Worm (Caenorhabditis elegans) whole organism, L1 larva: ENCODE measurements around the gene E04D5.4.

Experiments used
- C16A3.4 ChIP-seq: fragments of 150-350 bp; optimal IDR thresholded peaks from 2 replicates; lab custom pipeline; 2014; ENCODE audit warnings: missing biosample characterization, missing genetic modification characterization
- Y116A8C.19 ChIP-seq: sonication (generic microtip); optimal IDR thresholded peaks from 2 replicates; lab custom pipeline; 2016; ENCODE audit warnings: missing compliant biosample characterization, missing genetic modification characterization, borderline replicate concordance
- alr-1 ChIP-seq: fragments of 200-800 bp; sonication (Bioruptor generic); optimal IDR thresholded peaks from 2 replicates; lab custom pipeline; 2018; ENCODE audit warnings: borderline replicate concordance, mild to moderate bottlenecking, missing genetic modification characterization, missing compliant biosample characterization
- blmp-1 ChIP-seq: fragments of 150-350 bp; optimal IDR thresholded peaks from 2 replicates; lab custom pipeline; 2014; ENCODE audit warnings: missing biosample characterization, missing genetic modification characterization
- ceh-63 ChIP-seq: fragments of 200-800 bp; sonication (Bioruptor generic); optimal IDR thresholded peaks from 2 replicates; lab custom pipeline; 2018; ENCODE audit warnings: mild to moderate bottlenecking, missing genetic modification characterization, missing compliant biosample characterization
- ceh-90 ChIP-seq: sonication (generic microtip); optimal IDR thresholded peaks from 2 replicates; lab custom pipeline; 2016; ENCODE audit warnings: missing genetic modification characterization, missing compliant biosample characterization
- dpl-1 ChIP-seq, 3 experiments: fragments of 150-350 bp in 2 of 3; sonication (generic microtip) in 1 of 3; optimal IDR thresholded peaks; 2 replicates each; lab custom pipeline; 2014 to 2017; ENCODE audit warnings: missing biosample characterization in 3 of 3, missing genetic modification characterization in 3 of 3, missing genetic modification reagents in 3 of 3
- dsc-1 ChIP-seq: sonication (generic microtip); optimal IDR thresholded peaks from 2 replicates; lab custom pipeline; 2016; ENCODE audit warnings: mild to moderate bottlenecking, missing genetic modification characterization, missing compliant biosample characterization
- elt-2 ChIP-seq: sonication (generic microtip); optimal IDR thresholded peaks from 2 replicates; lab custom pipeline; 2016; ENCODE audit warnings: missing genetic modification characterization, mild to moderate bottlenecking, inconsistent platforms, missing compliant biosample characterization, missing genetic modification reagents
- elt-3 ChIP-seq, 6 experiments: fragments of 150-350 bp in 1 of 6; sonication (generic microtip); optimal IDR thresholded peaks; 2 replicates each; lab custom pipeline; 2017 to 2018; ENCODE audit warnings: missing biosample characterization in 6 of 6, missing genetic modification characterization in 6 of 6, inconsistent platforms in 1 of 6
- ets-5 ChIP-seq: fragments of 200-800 bp; sonication (Bioruptor generic); IDR thresholded peaks from 2 replicates; pipeline ENCODE4 v1.3.6; 2022; ENCODE audit warnings: missing genetic modification characterization, missing compliant biosample characterization
- fkh-4 ChIP-seq: sonication (generic microtip); optimal IDR thresholded peaks from 2 replicates; lab custom pipeline; 2016; ENCODE audit warnings: missing compliant biosample characterization, missing genetic modification characterization, borderline replicate concordance
- fos-1 ChIP-seq: fragments of 150-350 bp; optimal IDR thresholded peaks from 2 replicates; lab custom pipeline; 2014; ENCODE audit warnings: missing biosample characterization, missing genetic modification characterization
- hlh-17 ChIP-seq: fragments of 200-800 bp; sonication (Bioruptor generic); optimal IDR thresholded peaks from 2 replicates; lab custom pipeline; 2018; ENCODE audit warnings: missing genetic modification characterization, mild to moderate bottlenecking, missing compliant biosample characterization, moderate library complexity, borderline replicate concordance
- hlh-4 ChIP-seq: sonication (generic microtip); optimal IDR thresholded peaks from 2 replicates; lab custom pipeline; 2016; ENCODE audit warnings: mild to moderate bottlenecking, missing genetic modification characterization, missing compliant biosample characterization
- irx-1 ChIP-seq: sonication (generic microtip); optimal IDR thresholded peaks from 2 replicates; lab custom pipeline; 2016; ENCODE audit warnings: missing genetic modification characterization, missing compliant biosample characterization
- isw-1 ChIP-seq: fragments of 200-800 bp; sonication (Bioruptor generic); IDR thresholded peaks from 2 replicates; pipeline ENCODE4 v1.3.6; 2022; ENCODE audit warnings: missing genetic modification characterization, missing compliant biosample characterization
- jun-1 ChIP-seq: fragments of 150-350 bp; optimal IDR thresholded peaks from 2 replicates; lab custom pipeline; 2014; ENCODE audit warnings: missing biosample characterization, missing genetic modification reagents, missing genetic modification characterization
- lin-13 ChIP-seq: fragments of 150-350 bp; optimal IDR thresholded peaks from 2 replicates; lab custom pipeline; 2014; ENCODE audit warnings: missing biosample characterization, missing genetic modification reagents, missing genetic modification characterization
- lin-14 ChIP-seq: fragments of 200-800 bp; sonication (Bioruptor generic); optimal IDR thresholded peaks from 2 replicates; lab custom pipeline; 2018; ENCODE audit warnings: mild to moderate bottlenecking, missing genetic modification characterization, moderate library complexity, missing compliant biosample characterization
- lin-35 ChIP-seq, 2 experiments: fragments of 150-350 bp; optimal IDR thresholded peaks; 2 replicates each; lab custom pipeline; 2014; ENCODE audit warnings: missing biosample characterization in 2 of 2, missing genetic modification characterization in 2 of 2, missing genetic modification reagents in 2 of 2
- lin-39 ChIP-seq: fragments of 150-350 bp; optimal IDR thresholded peaks from 2 replicates; lab custom pipeline; 2014; ENCODE audit warnings: missing biosample characterization, missing genetic modification reagents, missing genetic modification characterization
- lir-3 ChIP-seq: sonication (generic microtip); optimal IDR thresholded peaks from 2 replicates; lab custom pipeline; 2016; ENCODE audit warnings: mild to moderate bottlenecking, missing genetic modification characterization, moderate library complexity, missing compliant biosample characterization; ENCODE audit not compliant: poor library complexity
- lsy-2 ChIP-seq, 2 experiments: fragments of 150-350 bp; optimal IDR thresholded peaks; 2 replicates each; lab custom pipeline; 2014; ENCODE audit warnings: missing biosample characterization in 2 of 2, missing genetic modification characterization in 2 of 2
- mab-9 ChIP-seq: fragments of 200-800 bp; sonication (Bioruptor generic); IDR thresholded peaks from 2 replicates; pipeline ENCODE4 v1.3.6; 2022; ENCODE audit warnings: missing genetic modification reagents, missing genetic modification characterization, missing compliant biosample characterization
- nhr-12 ChIP-seq: sonication (generic microtip); optimal IDR thresholded peaks from 2 replicates; lab custom pipeline; 2017; ENCODE audit warnings: missing biosample characterization, missing genetic modification characterization
- nhr-19 ChIP-seq: fragments of 200-800 bp; sonication (Bioruptor generic); conservative IDR thresholded peaks from 2 replicates; pipeline ENCODE4 v1.3.6; 2022; ENCODE audit warnings: missing genetic modification characterization, missing compliant biosample characterization
- nhr-20 ChIP-seq: sonication (generic microtip); optimal IDR thresholded peaks from 2 replicates; lab custom pipeline; 2016; ENCODE audit warnings: mild to moderate bottlenecking, missing genetic modification characterization, missing compliant biosample characterization
- nhr-237 ChIP-seq: fragments of 150-350 bp; optimal IDR thresholded peaks from 2 replicates; lab custom pipeline; 2014; ENCODE audit warnings: missing biosample characterization, missing genetic modification characterization
- nhr-47 ChIP-seq: sonication (generic microtip); optimal IDR thresholded peaks from 2 replicates; lab custom pipeline; 2016; ENCODE audit warnings: mild to moderate bottlenecking, missing genetic modification characterization, moderate library complexity, missing compliant biosample characterization
- nhr-71 ChIP-seq: sonication (generic microtip); optimal IDR thresholded peaks from 2 replicates; lab custom pipeline; 2016; ENCODE audit warnings: mild to moderate bottlenecking, missing genetic modification characterization, moderate library complexity, missing compliant biosample characterization
- nhr-77 ChIP-seq: fragments of 150-350 bp; optimal IDR thresholded peaks from 2 replicates; lab custom pipeline; 2014; ENCODE audit warnings: missing biosample characterization, missing genetic modification characterization
- nhr-84 ChIP-seq: sonication (generic microtip); optimal IDR thresholded peaks from 2 replicates; lab custom pipeline; 2017; ENCODE audit warnings: missing biosample characterization, missing genetic modification characterization
- nhr-85 ChIP-seq: sonication (generic microtip); peaks from one replicate; lab custom pipeline; 2016; ENCODE audit warnings: missing genetic modification characterization, inconsistent platforms, missing compliant biosample characterization
- nhr-90 ChIP-seq: sonication (generic microtip); optimal IDR thresholded peaks from 2 replicates; lab custom pipeline; 2016; ENCODE audit warnings: mild to moderate bottlenecking, missing genetic modification characterization, missing compliant biosample characterization; ENCODE audit not compliant: poor library complexity
- pax-3 ChIP-seq: fragments of 200-800 bp; sonication (Bioruptor generic); optimal IDR thresholded peaks from 2 replicates; lab custom pipeline; 2018; ENCODE audit warnings: mild to moderate bottlenecking, missing genetic modification characterization, moderate library complexity, missing compliant biosample characterization
- pqm-1 ChIP-seq: sonication (generic microtip); optimal IDR thresholded peaks from 3 replicates; lab custom pipeline; 2017; ENCODE audit warnings: missing biosample characterization, missing genetic modification characterization
- rnt-1 ChIP-seq: sonication (generic microtip); optimal IDR thresholded peaks from 2 replicates; lab custom pipeline; 2016; ENCODE audit warnings: mild to moderate bottlenecking, missing genetic modification characterization, moderate library complexity, missing compliant biosample characterization
- snpc-4 ChIP-seq: fragments of 150-350 bp; optimal IDR thresholded peaks from 2 replicates; lab custom pipeline; 2014; ENCODE audit warnings: missing biosample characterization, missing genetic modification characterization
- snu-23 ChIP-seq: sonication (generic microtip); optimal IDR thresholded peaks from 2 replicates; lab custom pipeline; 2016; ENCODE audit warnings: missing genetic modification characterization, missing compliant biosample characterization
- tbx-2 ChIP-seq: sonication (generic microtip); optimal IDR thresholded peaks from 2 replicates; lab custom pipeline; 2016; ENCODE audit warnings: missing genetic modification characterization, missing compliant biosample characterization
- tlp-1 ChIP-seq: fragments of 150-350 bp; optimal IDR thresholded peaks from 2 replicates; lab custom pipeline; 2014; ENCODE audit warnings: missing biosample characterization, missing genetic modification characterization
- unc-130 ChIP-seq: fragments of 150-350 bp; optimal IDR thresholded peaks from 2 replicates; lab custom pipeline; 2017; ENCODE audit warnings: missing biosample characterization, missing genetic modification characterization, inconsistent platforms
- unc-30 ChIP-seq: sonication (generic microtip); optimal IDR thresholded peaks from 2 replicates; lab custom pipeline; 2017; ENCODE audit warnings: missing biosample characterization, missing genetic modification characterization
- unc-86 ChIP-seq: sonication (generic microtip); optimal IDR thresholded peaks from 2 replicates; lab custom pipeline; 2016; ENCODE audit warnings: missing genetic modification characterization, missing compliant biosample characterization

The E04D5.4 gene

ce11 chrII:10396578-10396977 is 43.5 kb upstream of the E04D5.4 start, which contains the start of gene T09F3.5:
TSS of gene T09F3.5 (plus strand) at chrII:10396878.
- TF ChIP-seq ceh-63 (GFP tag; lab: Kevin White, UChicago) (no peak), nhr-84 (tag; lab: Kevin White, UChicago) (no peak), dpl-1 (GFP tag; optimal IDR thresholded peaks at IDR 0.05; lab: Kevin White, UChicago) (no peak)

- TF ChIP-seq nhr-77 = no peak
- TF ChIP-seq nhr-90 (tag; lab: Kevin White, UChicago) = peak; percentile 5
- no peak for TF ChIP-seq Y116A8C.19 (tag; lab: Kevin White, UChicago)
- peak; percentile 88 for TF ChIP-seq elt-2 (tag; lab: Kevin White, UChicago)
- TF ChIP-seq nhr-20 (tag; lab: Kevin White, UChicago) = peak; percentile 33
- peak in 1 of 2 experiments; percentile 5 for TF ChIP-seq lin-35 (GFP tag; optimal IDR thresholded peaks at IDR 0.05; lab: Kevin White, UChicago)
These were observed 37.1 kb upstream of the E04D5.4 start for ce11 chrII:10402991-10403390.

- no peak for TF ChIP-seq tlp-1 (tag; lab: Kevin White, UChicago)
- TF ChIP-seq nhr-71 (tag; lab: Kevin White, UChicago) = no peak
- TF ChIP-seq C16A3.4 = no peak
- no peak for TF ChIP-seq hlh-17 (GFP tag; lab: Kevin White, UChicago)
- TF ChIP-seq isw-1 = no peak
- TF ChIP-seq nhr-90 (tag; lab: Kevin White, UChicago) = no peak
- TF ChIP-seq mab-9 = no peak
- no peak for TF ChIP-seq pqm-1 (tag; lab: Kevin White, UChicago)
- TF ChIP-seq lin-13 (GFP tag; lab: Kevin White, UChicago) = no peak
- TF ChIP-seq elt-2 (tag; lab: Kevin White, UChicago) = no peak
- TF ChIP-seq fkh-4 (tag; lab: Kevin White, UChicago) = no peak
- no peak for TF ChIP-seq unc-130 (tag; lab: Kevin White, UChicago)
- TF ChIP-seq ceh-63 (GFP tag; lab: Kevin White, UChicago) = no peak
- TF ChIP-seq lin-14 (GFP tag; lab: Kevin White, UChicago) = no peak
- no peak for TF ChIP-seq nhr-12 (tag; lab: Kevin White, UChicago)
- TF ChIP-seq dpl-1 (GFP tag; optimal IDR thresholded peaks at IDR 0.05; lab: Kevin White, UChicago) = no peak
- TF ChIP-seq lsy-2 (tag; optimal IDR thresholded peaks at IDR 0.05; lab: Kevin White, UChicago) = no peak
These were observed 29.1 kb upstream of the E04D5.4 start, which contains the start of gene E04D5.5 for ce11 chrII:10410989-10411388. TSS of gene E04D5.5 (plus strand) at chrII:10411289.

- TF ChIP-seq nhr-71 (tag; lab: Kevin White, UChicago) (peak; percentile 21), lir-3 (tag; lab: Kevin White, UChicago) (no peak), nhr-85 (tag; lab: Kevin White, UChicago) (no peak), blmp-1 (tag; lab: Kevin White, UChicago) (peak; percentile 42), irx-1 (no peak), unc-30 (no peak), ceh-90 (tag; lab: Kevin White, UChicago) (no peak), elt-3 (tag; optimal IDR thresholded peaks at IDR 0.05; lab: Kevin White, UChicago) (no peak), rnt-1 (tag; lab: Kevin White, UChicago) (no peak), tbx-2 (tag; lab: Kevin White, UChicago) (no peak), unc-86 (no peak), snpc-4 (tag; lab: Kevin White, UChicago) (no peak), nhr-237 (no peak), lin-39 (tag; lab: Kevin White, UChicago) (no peak), Y116A8C.19 (tag; lab: Kevin White, UChicago) (no peak), fos-1 (tag; lab: Kevin White, UChicago) (no peak), jun-1 (tag; lab: Kevin White, UChicago) (no peak), alr-1 (tag; lab: Kevin White, UChicago) (no peak), pax-3 (tag; lab: Kevin White, UChicago) (no peak), nhr-19 (no peak), fkh-4 (tag; lab: Kevin White, UChicago) (no peak), dsc-1 (tag; lab: Kevin White, UChicago) (no peak), hlh-4 (no peak), ets-5 (GFP tag; lab: Robert Waterston, UW) (no peak), hlh-17 (GFP tag; lab: Kevin White, UChicago) (no peak), nhr-47 (tag; lab: Kevin White, UChicago) (peak; percentile 7), snu-23 (GFP tag; lab: Kevin White, UChicago) (peak; percentile 15)
These were observed 23.7 kb upstream of the E04D5.4 start, which contains the start of gene eif-2A for ce11 chrII:10416332-10416863. TSS of gene eif-2A (plus strand) at chrII:10416800.
